Fruit fly (Drosophila melanogaster): ENCODE measurements around the gene mys.
A peak's percentile ranks its signal among the peaks of the same experiment; 100 is the strongest.

mys gene

dm6 chrX:8021245-8021644, 40.2 kb upstream of the mys start, which contains the start of gene CG15333:
Gene CG15333, minus strand, starts transcription at chrX:8021345.
- no peak for TF ChIP-seq oc (tag; optimal IDR thresholded peaks at IDR 0.05)
- no peak for TF ChIP-seq Awh (GFP tag; IDR thresholded peaks at IDR 0.05)
- no peak for TF ChIP-seq CG4820 (GFP tag; optimal IDR thresholded peaks at IDR 0.05)

DNA sequence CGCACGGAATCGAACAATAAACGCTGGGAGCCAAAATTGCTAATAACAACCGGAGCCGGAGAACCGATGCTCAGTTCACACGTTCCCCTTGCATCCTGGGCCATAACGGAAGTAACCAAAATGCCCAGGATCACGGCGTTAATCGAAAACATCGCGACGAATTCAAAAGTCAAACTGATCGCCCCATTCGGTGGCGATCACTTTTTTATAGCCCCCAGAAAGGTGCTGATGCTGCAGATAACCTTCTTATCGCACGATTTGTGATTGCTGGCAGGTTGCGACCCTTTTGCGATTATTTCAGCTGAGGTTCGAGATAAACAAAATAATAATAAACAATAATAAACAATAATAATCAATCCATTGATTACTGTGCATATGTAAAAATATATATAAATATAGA, 24.1 kb upstream of the mys start, which contains the start of gene CG2233:
TSS of gene CG2233 (minus strand) at position 184 of the 400 bp plus-strand sequence.
- TF ChIP-seq sug (tag; optimal IDR thresholded peaks at IDR 0.05) (peak; percentile 10), CG12744 (GFP tag; optimal IDR thresholded peaks at IDR 0.05) (no peak), CrebB (tag; optimal IDR thresholded peaks at IDR 0.05) (no peak), zf30C (GFP tag; optimal IDR thresholded peaks at IDR 0.05) (no peak), CG34376 (GFP tag; optimal IDR thresholded peaks at IDR 0.05) (peak; percentile 42), CG18599 (GFP tag; optimal IDR thresholded peaks at IDR 0.05) (no peak), zfh1 (GFP tag; IDR thresholded peaks at IDR 0.05) (0 out of 3 replicates have a peak, but pooled peaks have one; percentile 15), CG6791 (GFP tag; IDR thresholded peaks at IDR 0.05; ENCODE audit: partially characterized antibody) (0 out of 3 replicates have a peak, but pooled peaks have one; percentile 36), CG2889 (GFP tag; IDR thresholded peaks at IDR 0.05) (0 out of 3 replicates have a peak, but pooled peaks have one; percentile 14)

DNA sequence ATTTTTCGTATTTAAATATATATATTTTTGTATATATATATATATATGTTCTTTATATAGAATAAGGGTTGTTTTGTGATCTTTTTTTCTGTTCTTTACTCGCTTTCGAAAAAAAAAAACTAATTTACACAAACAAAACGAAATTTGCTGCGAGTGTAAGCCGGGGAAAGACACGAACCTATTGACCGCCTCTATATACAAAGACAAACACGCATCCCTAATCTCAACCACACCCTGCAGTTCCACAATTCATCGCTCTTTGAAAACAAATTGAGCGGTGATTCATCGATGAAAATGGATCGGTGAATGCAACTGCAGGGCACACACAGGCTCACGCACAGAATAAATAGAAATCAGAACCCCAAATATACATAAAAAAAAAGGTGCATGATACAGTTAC, 22.5 kb upstream of the mys start:
- TF ChIP-seq CG2199 (GFP tag; IDR thresholded peaks at IDR 0.05) (peak; percentile 82; the same call in 2 of the 3 replicates), CG15601 (tag; optimal IDR thresholded peaks at IDR 0.05) (no peak), zf30C (GFP tag; optimal IDR thresholded peaks at IDR 0.05) (peak; percentile 44), ac (GFP tag; optimal IDR thresholded peaks at IDR 0.05) (peak; percentile 33), hkb (optimal IDR thresholded peaks at IDR 0.05) (no peak), hkb (GFP tag; IDR thresholded peaks at IDR 0.05) (no peak), sqz (GFP tag; optimal IDR thresholded peaks at IDR 0.05) (peak; percentile 17), CG33557 (GFP tag; optimal IDR thresholded peaks at IDR 0.05) (peak; percentile 27), CG17328 (GFP tag; IDR thresholded peaks at IDR 0.05) (peak; percentile 37; the same call in 1 of the 2 replicates), Kr (GFP tag; optimal IDR thresholded peaks at IDR 0.05) (peak; percentile 38), gcm (GFP tag; optimal IDR thresholded peaks at IDR 0.05) (peak; percentile 71)

DNA sequence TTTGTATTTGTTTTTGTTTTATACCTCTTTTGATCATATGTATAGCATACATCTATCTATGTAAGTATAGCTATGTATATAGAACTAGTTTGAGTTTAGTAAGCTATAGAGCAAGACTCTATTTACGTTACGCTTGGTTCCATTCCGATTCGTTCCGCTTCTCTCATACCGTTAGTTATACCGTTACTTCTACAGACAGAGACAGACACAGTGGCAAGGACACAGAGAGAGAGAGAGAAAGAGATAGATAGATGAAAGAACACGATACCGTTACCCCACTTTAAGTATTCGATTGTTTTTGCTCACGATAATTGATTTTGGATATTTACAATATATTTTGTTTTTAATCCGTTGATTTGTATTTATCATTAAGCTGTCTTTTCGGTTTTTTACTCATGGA, 14.9 kb upstream of the mys start:
- TF ChIP-seq aop (GFP tag; IDR thresholded peaks at IDR 0.05) (no peak), Opbp (GFP tag; IDR thresholded peaks at IDR 0.05; ENCODE audit: partially characterized antibody) (no peak), CG3407 (GFP tag; optimal IDR thresholded peaks at IDR 0.05) (no peak), pfk (GFP tag; optimal IDR thresholded peaks at IDR 0.05) (peak; percentile 76), CG31441 (GFP tag; IDR thresholded peaks at IDR 0.05) (no peak)

DNA sequence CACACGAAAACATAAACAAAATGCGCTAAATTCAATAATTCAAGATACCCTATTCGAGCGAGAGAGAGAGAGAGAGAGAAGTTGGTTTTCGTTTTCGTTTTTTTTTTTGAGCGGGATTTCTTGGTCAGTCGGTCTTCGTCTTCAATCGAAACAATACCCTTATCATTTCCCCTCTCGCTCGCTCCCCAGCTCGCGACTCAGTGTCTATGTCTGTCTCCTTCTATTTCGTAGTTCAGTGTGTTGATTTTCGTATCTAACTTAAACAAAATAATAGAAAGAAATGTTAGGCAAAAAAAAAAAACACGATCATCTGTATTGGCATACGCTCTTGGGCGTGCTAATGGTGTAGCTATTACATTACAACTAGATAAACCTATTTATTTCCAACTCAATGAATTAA, 12.2 kb upstream of the mys start:
- TF ChIP-seq btn (GFP tag; optimal IDR thresholded peaks at IDR 0.05): no peak
- TF ChIP-seq CG10321 (GFP tag; IDR thresholded peaks at IDR 0.05): peak; percentile 64
- peak; percentile 21 for TF ChIP-seq cg (GFP tag; optimal IDR thresholded peaks at IDR 0.05)
- TF ChIP-seq Trl (optimal IDR thresholded peaks at IDR 0.05): peak in 1 of 2 experiments; percentile 18
- TF ChIP-seq Trl (GFP tag; optimal IDR thresholded peaks at IDR 0.05): no peak
- peak; percentile 39 for TF ChIP-seq sqz (GFP tag; optimal IDR thresholded peaks at IDR 0.05)
- peak; percentile 41 for TF ChIP-seq sens (GFP tag)
- no peak for TF ChIP-seq Sox100B (GFP tag; optimal IDR thresholded peaks at IDR 0.05)
- peak; percentile 52 for TF ChIP-seq D19A (tag; optimal IDR thresholded peaks at IDR 0.05)
- no peak for TF ChIP-seq da (GFP tag; optimal IDR thresholded peaks at IDR 0.05)
- TF ChIP-seq kni (GFP tag; optimal IDR thresholded peaks at IDR 0.05): no peak
- no peak for TF ChIP-seq CG11093 (GFP tag; IDR thresholded peaks at IDR 0.05)
- no peak for TF ChIP-seq CG2120 (GFP tag; optimal IDR thresholded peaks at IDR 0.05)
- TF ChIP-seq CG1832 (GFP tag; optimal IDR thresholded peaks at IDR 0.05): peak; percentile 56
